Fruit fly (Drosophila melanogaster) whole organism, embryonic: Measurements from ENCODE around the gene CG31178.

Experiments
- BEAF-32 ChIP-seq: fragments of 200-800 bp; sonication (Bioruptor generic); optimal IDR thresholded peaks from 3 replicates; lab custom pipeline; 2017; ENCODE audit warnings: missing biosample characterization, missing genetic modification characterization, mild to moderate bottlenecking, moderate library complexity, missing genetic modification reagents
- CG1024 ChIP-seq: fragments of 200-800 bp; sonication (Bioruptor generic); IDR thresholded peaks from 2 replicates; pipeline ENCODE4 v1.3.6; 2022; ENCODE audit warnings: missing biosample characterization, missing genetic modification characterization
- CG10543 ChIP-seq: fragments of 200-800 bp; sonication (Bioruptor generic); optimal IDR thresholded peaks from 3 replicates; lab custom pipeline; 2017; ENCODE audit warnings: missing biosample characterization, mild to moderate bottlenecking, missing genetic modification characterization, moderate library complexity
- CG11696 ChIP-seq: fragments of 200-800 bp; sonication (Bioruptor generic); IDR thresholded peaks from 2 replicates; pipeline ENCODE4 v1.3.6; 2022; ENCODE audit warnings: missing biosample characterization, missing genetic modification characterization
- CG12104 ChIP-seq: fragments of 200-800 bp; sonication (Bioruptor generic); optimal IDR thresholded peaks from 3 replicates; lab custom pipeline; 2016; ENCODE audit warnings: missing biosample characterization, missing genetic modification characterization
- CG12299 ChIP-seq: fragments of 200-800 bp; sonication (Bioruptor generic); optimal IDR thresholded peaks from 2 replicates; lab custom pipeline; 2018; ENCODE audit warnings: missing biosample characterization, mild to moderate bottlenecking, missing genetic modification characterization
- CG15269 ChIP-seq: fragments of 200-800 bp; sonication (Bioruptor generic); optimal IDR thresholded peaks from 2 replicates; lab custom pipeline; 2018; ENCODE audit warnings: missing biosample characterization, mild to moderate bottlenecking, missing genetic modification characterization, moderate library complexity
- CG17359 ChIP-seq: fragments of 200-800 bp; sonication (Bioruptor generic); optimal IDR thresholded peaks from 3 replicates; lab custom pipeline; 2018; ENCODE audit warnings: missing biosample characterization, mild to moderate bottlenecking, missing genetic modification characterization, moderate library complexity
- CG17612 ChIP-seq: fragments of 200-800 bp; sonication (Bioruptor generic); IDR thresholded peaks from 2 replicates; pipeline ENCODE4 v1.3.6; 2022; ENCODE audit warnings: missing biosample characterization, missing genetic modification characterization
- CG17912 ChIP-seq: fragments of 200-800 bp; sonication (Bioruptor generic); optimal IDR thresholded peaks from 2 replicates; lab custom pipeline; 2018; ENCODE audit warnings: missing biosample characterization, mild to moderate bottlenecking, missing genetic modification characterization
- CG18599 ChIP-seq: fragments of 200-800 bp; sonication (Bioruptor generic); optimal IDR thresholded peaks from 3 replicates; lab custom pipeline; 2017; ENCODE audit warnings: missing biosample characterization, missing genetic modification characterization, mild to moderate bottlenecking, moderate library complexity, missing genetic modification reagents
- CG2116 ChIP-seq: fragments of 200-800 bp; sonication (Bioruptor generic); optimal IDR thresholded peaks from 3 replicates; lab custom pipeline; 2018; ENCODE audit warnings: missing biosample characterization, mild to moderate bottlenecking, missing genetic modification characterization
- CG2199 ChIP-seq: fragments of 200-800 bp; sonication (Bioruptor generic); IDR thresholded peaks from 3 replicates; pipeline ENCODE4 v1.3.6; 2022; ENCODE audit warnings: missing biosample characterization, missing genetic modification characterization
- CG3838 ChIP-seq: fragments of 200-800 bp; sonication (Bioruptor generic); optimal IDR thresholded peaks from 3 replicates; lab custom pipeline; 2016; ENCODE audit warnings: missing biosample characterization, missing genetic modification characterization
- CG42726 ChIP-seq: fragments of 200-800 bp; sonication (Bioruptor generic); IDR thresholded peaks from 2 replicates; pipeline ENCODE4 v1.3.6; 2022; ENCODE audit warnings: missing biosample characterization, missing genetic modification characterization; ENCODE audit not compliant: partially characterized antibody
- CG6765 ChIP-seq: fragments of 200-800 bp; sonication (Bioruptor generic); optimal IDR thresholded peaks from 3 replicates; lab custom pipeline; 2017; ENCODE audit warnings: missing biosample characterization, mild to moderate bottlenecking, missing genetic modification characterization
- CG7963 ChIP-seq: fragments of 200-800 bp; sonication (Bioruptor generic); IDR thresholded peaks from 3 replicates; pipeline ENCODE4 v1.3.6; 2022; ENCODE audit warnings: missing biosample characterization, missing genetic modification characterization; ENCODE audit not compliant: partially characterized antibody
- CG8388 ChIP-seq: fragments of 200-800 bp; sonication (Bioruptor generic); optimal IDR thresholded peaks from 2 replicates; lab custom pipeline; 2019; ENCODE audit warnings: missing biosample characterization, mild to moderate bottlenecking, missing genetic modification characterization, moderate library complexity
- CG8765 ChIP-seq: fragments of 200-800 bp; sonication (Bioruptor generic); IDR thresholded peaks from 2 replicates; pipeline ENCODE4 v1.3.6; 2022; ENCODE audit warnings: missing biosample characterization, missing genetic modification characterization
- CG9797 ChIP-seq: fragments of 200-800 bp; sonication (Bioruptor generic); optimal IDR thresholded peaks from 3 replicates; lab custom pipeline; 2018; ENCODE audit warnings: missing biosample characterization, mild to moderate bottlenecking, missing genetic modification characterization
- E2f2 ChIP-seq: fragments of 200-800 bp; sonication (Bioruptor generic); IDR thresholded peaks from 2 replicates; pipeline ENCODE4 v1.3.6; 2022; ENCODE audit warnings: missing biosample characterization, missing genetic modification characterization
- Eip74EF ChIP-seq, 2 experiments: fragments of 200-800 bp in 1 of 2; fragments of >200 bp in 1 of 2; sonication (Bioruptor generic) in 1 of 2; optimal IDR thresholded peaks; 2 replicates each; lab custom pipeline; 2017 to 2019; ENCODE audit warnings: missing biosample characterization in 2 of 2, missing genetic modification characterization in 2 of 2, mild to moderate bottlenecking in 1 of 2, moderate library complexity in 1 of 2
- GATAe ChIP-seq: fragments of 200-800 bp; sonication (Bioruptor generic); conservative IDR thresholded peaks from 2 replicates; pipeline ENCODE4 v1.3.6; 2022; ENCODE audit warnings: missing biosample characterization, missing genetic modification characterization
- HLH4C ChIP-seq: fragments of 200-800 bp; sonication (Bioruptor generic); IDR thresholded peaks from 3 replicates; pipeline ENCODE4 v1.3.6; 2022; ENCODE audit warnings: missing biosample characterization, missing genetic modification characterization; ENCODE audit not compliant: partially characterized antibody
- Hr78 ChIP-seq, 2 experiments: fragments of 200-800 bp in 1 of 2; fragments of >200 bp in 1 of 2; sonication (Bioruptor generic) in 1 of 2; optimal IDR thresholded peaks; 2 replicates each; lab custom pipeline; 2017 to 2019; ENCODE audit warnings: missing biosample characterization in 2 of 2, missing genetic modification characterization in 2 of 2, mild to moderate bottlenecking in 1 of 2, moderate library complexity in 1 of 2
- Kr ChIP-seq: fragments of 200-800 bp; sonication (Bioruptor generic); optimal IDR thresholded peaks from 2 replicates; lab custom pipeline; 2017; ENCODE audit warnings: missing biosample characterization, mild to moderate bottlenecking, missing genetic modification characterization
- MBD-R2 ChIP-seq: fragments of 200-800 bp; sonication (Bioruptor generic); IDR thresholded peaks from 2 replicates; pipeline ENCODE4 v1.3.6; 2022; ENCODE audit warnings: missing biosample characterization, missing genetic modification characterization
- Nf-YB ChIP-seq: fragments of 200-800 bp; sonication (Bioruptor generic); optimal IDR thresholded peaks from 3 replicates; lab custom pipeline; 2019; ENCODE audit warnings: missing biosample characterization, mild to moderate bottlenecking, missing genetic modification characterization, moderate library complexity
- Opbp ChIP-seq: fragments of 200-800 bp; sonication (Bioruptor generic); IDR thresholded peaks from 3 replicates; pipeline ENCODE4 v1.3.6; 2022; ENCODE audit warnings: missing biosample characterization, missing genetic modification characterization; ENCODE audit not compliant: partially characterized antibody
- Optix ChIP-seq: fragments of 200-800 bp; sonication (Bioruptor generic); IDR thresholded peaks from 3 replicates; pipeline ENCODE4 v1.3.6; 2022; ENCODE audit warnings: missing biosample characterization, missing genetic modification characterization
- Spps ChIP-seq: fragments of 200-800 bp; sonication (Bioruptor generic); optimal IDR thresholded peaks from 2 replicates; lab custom pipeline; 2018; ENCODE audit warnings: missing biosample characterization, mild to moderate bottlenecking, missing genetic modification characterization
- Xbp1 ChIP-seq: fragments of 200-800 bp; sonication (Bioruptor generic); optimal IDR thresholded peaks from 3 replicates; lab custom pipeline; 2016; ENCODE audit warnings: missing biosample characterization, mild to moderate bottlenecking, missing genetic modification characterization
- amos ChIP-seq: fragments of 200-800 bp; sonication (Bioruptor generic); IDR thresholded peaks from 2 replicates; pipeline ENCODE4 v1.3.6; 2022; ENCODE audit warnings: missing biosample characterization, missing genetic modification characterization; ENCODE audit not compliant: partially characterized antibody
- bigmax ChIP-seq: fragments of 200-800 bp; sonication (Bioruptor generic); optimal IDR thresholded peaks from 2 replicates; lab custom pipeline; 2018; ENCODE audit warnings: missing biosample characterization, mild to moderate bottlenecking, missing genetic modification characterization
- crp ChIP-seq, 2 experiments: fragments of 200-800 bp; sonication (Bioruptor generic); optimal IDR thresholded peaks; 2 replicates in 1 of 2; 3 replicates in 1 of 2; lab custom pipeline; 2017; ENCODE audit warnings: missing biosample characterization in 2 of 2, missing genetic modification characterization in 2 of 2, mild to moderate bottlenecking in 1 of 2, moderate library complexity in 1 of 2
- dpn ChIP-seq, 2 experiments: fragments of 200-800 bp; sonication (Bioruptor generic); optimal IDR thresholded peaks; 3 replicates each; lab custom pipeline; 2016; ENCODE audit warnings: missing biosample characterization in 2 of 2, missing genetic modification characterization in 2 of 2
- emc ChIP-seq: fragments of 200-800 bp; sonication (Bioruptor generic); optimal IDR thresholded peaks from 2 replicates; lab custom pipeline; 2016; ENCODE audit warnings: missing biosample characterization, missing genetic modification characterization
- ftz-f1 ChIP-seq: fragments of 200-800 bp; sonication (Bioruptor generic); optimal IDR thresholded peaks from 2 replicates; lab custom pipeline; 2016; ENCODE audit warnings: missing biosample characterization, missing genetic modification characterization
- jigr1 ChIP-seq: fragments of 200-800 bp; sonication (Bioruptor generic); IDR thresholded peaks from 3 replicates; pipeline ENCODE4 v1.3.6; 2022; ENCODE audit warnings: missing biosample characterization, missing genetic modification characterization
- phol ChIP-seq: fragments of 200-800 bp; sonication (Bioruptor generic); optimal IDR thresholded peaks from 3 replicates; lab custom pipeline; 2018; ENCODE audit warnings: missing biosample characterization, mild to moderate bottlenecking, missing genetic modification characterization, moderate library complexity
- psq ChIP-seq: fragments of 200-800 bp; sonication (Bioruptor generic); optimal IDR thresholded peaks from 2 replicates; lab custom pipeline; 2017; ENCODE audit warnings: missing biosample characterization, missing genetic modification characterization
- schlank ChIP-seq: fragments of 200-800 bp; sonication (Bioruptor generic); optimal IDR thresholded peaks from 2 replicates; lab custom pipeline; 2018; ENCODE audit warnings: missing biosample characterization, mild to moderate bottlenecking, missing genetic modification characterization
- sens-2 ChIP-seq: fragments of 200-800 bp; sonication (Bioruptor generic); IDR thresholded peaks from 2 replicates; pipeline ENCODE4 v1.3.6; 2022; ENCODE audit warnings: missing biosample characterization, missing genetic modification characterization
- sisA ChIP-seq: fragments of 200-800 bp; sonication (Bioruptor generic); IDR thresholded peaks from 2 replicates; pipeline ENCODE4 v1.3.6; 2022; ENCODE audit warnings: missing biosample characterization, missing genetic modification characterization
- sna ChIP-seq: fragments of 200-800 bp; sonication (Bioruptor generic); IDR thresholded peaks from 2 replicates; pipeline ENCODE4 v1.3.6; 2022; ENCODE audit warnings: missing biosample characterization, missing genetic modification characterization; ENCODE audit not compliant: partially characterized antibody
- sug ChIP-seq: fragments of 200-800 bp; optimal IDR thresholded peaks from 2 replicates; lab custom pipeline; 2019; ENCODE audit warnings: missing biosample characterization, mild to moderate bottlenecking, missing genetic modification characterization, moderate library complexity
- tgo ChIP-seq: fragments of 200-800 bp; sonication (Bioruptor generic); IDR thresholded peaks from 3 replicates; pipeline ENCODE4 v1.3.6; 2022; ENCODE audit warnings: missing biosample characterization, missing genetic modification characterization
- tna ChIP-seq: fragments of 200-800 bp; sonication (Bioruptor generic); IDR thresholded peaks from 2 replicates; pipeline ENCODE4 v1.3.6; 2022; ENCODE audit warnings: missing biosample characterization, missing genetic modification characterization; ENCODE audit not compliant: partially characterized antibody
- vnd ChIP-seq: fragments of 200-800 bp; sonication (Bioruptor generic); IDR thresholded peaks from 3 replicates; pipeline ENCODE4 v1.3.6; 2022; ENCODE audit warnings: missing biosample characterization, missing genetic modification characterization; ENCODE audit not compliant: partially characterized antibody

CG31178 gene

dm6 chr3R:21878473-21878872, 4.9 kb downstream of the CG31178 start, which contains the start of gene CG34148 (continued):
- TF ChIP-seq CG9797 (GFP tag; lab: Kevin White, UChicago): no peak
- no peak for TF ChIP-seq CG15269 (tag; lab: Kevin White, UChicago)
- TF ChIP-seq tgo: no peak
- TF ChIP-seq dpn (GFP tag; optimal IDR thresholded peaks at IDR 0.05; lab: Kevin White, UChicago): no peak
- TF ChIP-seq Kr (GFP tag; lab: Kevin White, UChicago): no peak
- TF ChIP-seq CG8388 (GFP tag; lab: Kevin White, UChicago): no peak
- TF ChIP-seq sisA (GFP tag; lab: Robert Waterston, UW): no peak
- no peak for TF ChIP-seq psq (GFP tag; lab: Kevin White, UChicago)
- peak; percentile 87 for TF ChIP-seq HLH4C
- no peak for TF ChIP-seq CG1024
- peak; percentile 90 for TF ChIP-seq tna (GFP tag; lab: Robert Waterston, UW)
- TF ChIP-seq crp (GFP tag; optimal IDR thresholded peaks at IDR 0.05; lab: Kevin White, UChicago): peak; percentile 45 to 90
- no peak for TF ChIP-seq Nf-YB
- peak; percentile 65; the same call in 1 of the 2 replicates for TF ChIP-seq amos (GFP tag; lab: Robert Waterston, UW)
- peak; percentile 88 for TF ChIP-seq sna (GFP tag; lab: Robert Waterston, UW)
- no peak for TF ChIP-seq CG17612 (GFP tag; lab: Robert Waterston, UW)
- TF ChIP-seq Eip74EF (GFP tag; optimal IDR thresholded peaks at IDR 0.05; lab: Kevin White, UChicago): no peak
- TF ChIP-seq sug: no peak
- no peak for TF ChIP-seq Spps (tag; lab: Kevin White, UChicago)
- no peak for TF ChIP-seq ftz-f1 (GFP tag; lab: Kevin White, UChicago)
- TF ChIP-seq Opbp: peak; percentile 68; the same call in 2 of the 3 replicates
- TF ChIP-seq CG18599: no peak
- no peak for TF ChIP-seq CG11696 (GFP tag; lab: Robert Waterston, UW)
- TF ChIP-seq CG42726 (GFP tag; lab: Robert Waterston, UW): no peak
- peak; percentile 55 for TF ChIP-seq BEAF-32 (GFP tag; lab: Kevin White, UChicago)
- TF ChIP-seq CG8765: no peak
- no peak for TF ChIP-seq CG12299 (tag; lab: Kevin White, UChicago)
- no peak for TF ChIP-seq CG12104 (GFP tag; lab: Kevin White, UChicago)
- TF ChIP-seq vnd (GFP tag; lab: Robert Waterston, UW): peak; percentile 67; the same call in 2 of the 3 replicates
- TF ChIP-seq CG17359 (tag; lab: Kevin White, UChicago): no peak
- no peak for TF ChIP-seq jigr1 (GFP tag; lab: Robert Waterston, UW)
- no peak for TF ChIP-seq CG3838 (GFP tag; lab: Kevin White, UChicago)
- TF ChIP-seq Hr78 (GFP tag; optimal IDR thresholded peaks at IDR 0.05; lab: Kevin White, UChicago): no peak
- peak; percentile 92 for TF ChIP-seq E2f2
- TF ChIP-seq Xbp1 (GFP tag; lab: Kevin White, UChicago): no peak
- TF ChIP-seq sens-2: no peak
- no peak for TF ChIP-seq phol (tag; lab: Kevin White, UChicago)
- peak; percentile 73 for TF ChIP-seq CG7963 (GFP tag; lab: Robert Waterston, UW)
- no peak for TF ChIP-seq CG2199 (GFP tag; lab: Robert Waterston, UW)
- no peak for TF ChIP-seq CG6765 (GFP tag; lab: Kevin White, UChicago)
- no peak for TF ChIP-seq CG10543
- TF ChIP-seq Optix (GFP tag; lab: Robert Waterston, UW): no peak
- no peak for TF ChIP-seq schlank (tag; lab: Kevin White, UChicago)
- TF ChIP-seq CG17912 (GFP tag; lab: Kevin White, UChicago): no peak
- no peak for TF ChIP-seq bigmax (GFP tag; lab: Kevin White, UChicago)
- no peak for TF ChIP-seq GATAe (GFP tag; lab: Robert Waterston, UW)
- peak; percentile 74 for TF ChIP-seq CG2116 (GFP tag; lab: Kevin White, UChicago)
- TF ChIP-seq emc (GFP tag; lab: Kevin White, UChicago): no peak
- peak; percentile 69 for TF ChIP-seq MBD-R2 (GFP tag; lab: Robert Waterston, UW)
